Worm (Caenorhabditis elegans) whole organism, L4 larva: ENCODE measurements around the gene phf-32.
A peak's percentile ranks its signal among the peaks of the same experiment; 100 is the strongest.

Experiments used
- aly-2 ChIP-seq: sonication (generic microtip); optimal IDR thresholded peaks from 2 replicates; lab custom pipeline; 2018; ENCODE audit warnings: missing biosample characterization, missing genetic modification characterization
- ceh-32 ChIP-seq: sonication (generic microtip); optimal IDR thresholded peaks from 2 replicates; lab custom pipeline; 2016; ENCODE audit warnings: mild to moderate bottlenecking, missing genetic modification characterization, missing compliant biosample characterization; ENCODE audit not compliant: poor library complexity
- lin-13 ChIP-seq: fragments of 150-350 bp; optimal IDR thresholded peaks from 2 replicates; lab custom pipeline; 2014; ENCODE audit warnings: missing biosample characterization, missing genetic modification reagents, missing genetic modification characterization
- lin-39 ChIP-seq: fragments of 150-350 bp; optimal IDR thresholded peaks from 2 replicates; lab custom pipeline; 2014; ENCODE audit warnings: missing biosample characterization, missing genetic modification reagents, missing genetic modification characterization
- nhr-237 ChIP-seq: sonication (generic microtip); optimal IDR thresholded peaks from 2 replicates; lab custom pipeline; 2017; ENCODE audit warnings: missing biosample characterization, missing genetic modification characterization
- unc-62 ChIP-seq, 3 experiments: fragments of 150-350 bp in 1 of 3; sonication (generic microtip); optimal IDR thresholded peaks in 2 of 3; peaks in 1 of 3; 1 replicate in 1 of 3; 2 replicates in 2 of 3; lab custom pipeline; 2014 to 2017; ENCODE audit warnings: missing biosample characterization in 3 of 3, missing genetic modification characterization in 3 of 3, missing genetic modification reagents in 3 of 3, missing genotype in 1 of 3
- zfp-3 ChIP-seq: fragments of 200-800 bp; sonication (Bioruptor generic); conservative IDR thresholded peaks from 2 replicates; pipeline ENCODE4 v1.3.6; 2022; ENCODE audit warnings: missing genetic modification reagents, missing genetic modification characterization, missing compliant biosample characterization

ce11 chrX:12328676-12329075, 22.0 kb downstream of the phf-32 start, which contains the start of gene srd-45:
- TF ChIP-seq zfp-3 (GFP tag; lab: Robert Waterston, UW) (no peak), aly-2 (no peak), lin-39 (tag; lab: Kevin White, UChicago) (no peak), ceh-32 (tag; lab: Kevin White, UChicago) (no peak), nhr-237 (tag; lab: Kevin White, UChicago) (no peak), lin-13 (no peak), unc-62 (GFP tag; optimal IDR thresholded peaks at IDR 0.05 in 1 of 2; lab: Kevin White, UChicago) (peak in 1 of 2 experiments; percentile 7), unc-62 (tag; optimal IDR thresholded peaks at IDR 0.05; lab: Kevin White, UChicago) (no peak)
